Worm (Caenorhabditis elegans): Measurements from ENCODE around the gene Y50D4B.4.

ce11 chrV:1134302-1134701, 41.8 kb downstream of the Y50D4B.4 start, which contains the start of gene cpr-8:
- TF ChIP-seq ets-4 (GFP tag; optimal IDR thresholded peaks at IDR 0.05) (no peak), somi-1 (GFP tag; optimal IDR thresholded peaks at IDR 0.05) (no peak), dpl-1 (GFP tag; optimal IDR thresholded peaks at IDR 0.05) (no peak), C06A6.2 (GFP tag; conservative IDR thresholded peaks at IDR 0.05) (no peak), unc-130 (GFP tag; optimal IDR thresholded peaks at IDR 0.05) (no peak), ama-1 (optimal IDR thresholded peaks at IDR 0.05) (no peak), ama-1 (GFP tag; optimal IDR thresholded peaks at IDR 0.05) (no peak), gei-17 (GFP tag; optimal IDR thresholded peaks at IDR 0.05) (no peak), him-1 (tag; optimal IDR thresholded peaks at IDR 0.05) (no peak), ceh-79 (tag; optimal IDR thresholded peaks at IDR 0.05) (no peak), nfya-1 (tag; optimal IDR thresholded peaks at IDR 0.05; ENCODE audit: borderline replicate concordance, insufficient read depth) (no peak)

Data from whole organism, young adult.